Fruit fly (Drosophila melanogaster) whole organism, embryonic: ENCODE results near the gene Doc2.

ENCODE experiments used
- CG10321 ChIP-seq: fragments of 200-800 bp; sonication (Bioruptor generic); IDR thresholded peaks from 2 replicates; pipeline ENCODE4 v1.3.6; 2022; ENCODE audit warnings: missing biosample characterization, missing genetic modification characterization
- CG10462 ChIP-seq: fragments of 200-800 bp; sonication (Bioruptor generic); optimal IDR thresholded peaks from 2 replicates; lab custom pipeline; 2016; ENCODE audit warnings: missing biosample characterization, missing genetic modification characterization
- CG10543 ChIP-seq: fragments of 200-800 bp; sonication (Bioruptor generic); optimal IDR thresholded peaks from 3 replicates; lab custom pipeline; 2017; ENCODE audit warnings: missing biosample characterization, mild to moderate bottlenecking, missing genetic modification characterization, moderate library complexity
- CG15073 ChIP-seq: fragments of 200-800 bp; sonication (Bioruptor generic); optimal IDR thresholded peaks from 2 replicates; lab custom pipeline; 2016; ENCODE audit warnings: missing biosample characterization, missing genetic modification characterization
- CG1529 ChIP-seq: fragments of 200-800 bp; sonication (Bioruptor generic); optimal IDR thresholded peaks from 3 replicates; lab custom pipeline; 2018; ENCODE audit warnings: missing biosample characterization, missing genetic modification characterization
- CG1647 ChIP-seq: fragments of 200-800 bp; sonication (Bioruptor generic); optimal IDR thresholded peaks from 3 replicates; lab custom pipeline; 2016; ENCODE audit warnings: missing biosample characterization, missing genetic modification characterization
- CG16779 ChIP-seq: fragments of 200-800 bp; sonication (Bioruptor generic); IDR thresholded peaks from 2 replicates; pipeline ENCODE4 v1.3.6; 2022; ENCODE audit warnings: missing biosample characterization, missing genetic modification characterization
- CG17186 ChIP-seq: fragments of 200-800 bp; sonication (Bioruptor generic); optimal IDR thresholded peaks from 3 replicates; lab custom pipeline; 2017; ENCODE audit warnings: missing biosample characterization, missing genetic modification reagents, missing genetic modification characterization
- CG17385 ChIP-seq: fragments of 200-800 bp; sonication (Bioruptor generic); optimal IDR thresholded peaks from 3 replicates; lab custom pipeline; 2018; ENCODE audit warnings: missing biosample characterization, mild to moderate bottlenecking, missing genetic modification characterization
- CG18764 ChIP-seq: fragments of 200-800 bp; sonication (Bioruptor generic); optimal IDR thresholded peaks from 3 replicates; lab custom pipeline; 2016; ENCODE audit warnings: missing biosample characterization, missing genetic modification characterization
- CG33213 ChIP-seq: fragments of 200-800 bp; sonication (Bioruptor generic); optimal IDR thresholded peaks from 3 replicates; lab custom pipeline; 2016; ENCODE audit warnings: missing biosample characterization, missing genetic modification characterization
- CG3726 ChIP-seq: fragments of 200-800 bp; sonication (Bioruptor generic); IDR thresholded peaks from 3 replicates; pipeline ENCODE4, ENCODE4 v1.3.6; 2022; ENCODE audit warnings: missing biosample characterization, missing genetic modification characterization
- CG3847 ChIP-seq: fragments of 200-800 bp; sonication (Bioruptor generic); IDR thresholded peaks from 2 replicates; pipeline ENCODE4 v1.3.6; 2022; ENCODE audit warnings: missing biosample characterization, missing genetic modification characterization
- CG4360 ChIP-seq: fragments of 200-800 bp; sonication (Bioruptor generic); IDR thresholded peaks from 2 replicates; pipeline ENCODE4 v1.3.6; 2022; ENCODE audit warnings: missing biosample characterization, missing genetic modification characterization
- CG4730 ChIP-seq: fragments of 200-800 bp; sonication (Bioruptor generic); IDR thresholded peaks from 2 replicates; pipeline ENCODE4 v1.3.6; 2022; ENCODE audit warnings: missing biosample characterization, missing genetic modification characterization
- CG4854 ChIP-seq: fragments of 200-800 bp; sonication (Bioruptor generic); optimal IDR thresholded peaks from 2 replicates; lab custom pipeline; 2016; ENCODE audit warnings: missing biosample characterization, missing genetic modification characterization, inconsistent platforms
- CG6683 ChIP-seq: fragments of 200-800 bp; sonication (Bioruptor generic); optimal IDR thresholded peaks from 2 replicates; lab custom pipeline; 2017; ENCODE audit warnings: missing biosample characterization, mild to moderate bottlenecking, missing genetic modification characterization, missing genetic modification reagents
- CG7357 ChIP-seq: fragments of 200-800 bp; sonication (Bioruptor generic); IDR thresholded peaks from 3 replicates; pipeline ENCODE4 v1.3.6; 2022; ENCODE audit warnings: missing biosample characterization, missing genetic modification characterization
- CG8944 ChIP-seq: fragments of 200-800 bp; sonication (Bioruptor generic); optimal IDR thresholded peaks from 3 replicates; lab custom pipeline; 2016; ENCODE audit warnings: missing biosample characterization, missing genetic modification characterization
- CG9817 ChIP-seq: fragments of 200-800 bp; sonication (Bioruptor generic); optimal IDR thresholded peaks from 2 replicates; lab custom pipeline; 2018; ENCODE audit warnings: missing biosample characterization, mild to moderate bottlenecking, missing genetic modification characterization, moderate library complexity
- Chrac-16 ChIP-seq: fragments of 200-800 bp; sonication (Bioruptor generic); optimal IDR thresholded peaks from 3 replicates; lab custom pipeline; 2016; ENCODE audit warnings: missing biosample characterization, missing genetic modification characterization
- Dbx ChIP-seq: fragments of 200-800 bp; sonication (Bioruptor generic); IDR thresholded peaks from 3 replicates; pipeline ENCODE4 v1.3.6; 2022; ENCODE audit warnings: missing biosample characterization, missing genetic modification characterization
- Doc2 ChIP-seq: fragments of 200-800 bp; sonication (Bioruptor generic); IDR thresholded peaks from 2 replicates; pipeline ENCODE4 v1.3.6; 2022; ENCODE audit warnings: missing biosample characterization, missing genetic modification characterization
- HLH4C ChIP-seq: fragments of 200-800 bp; sonication (Bioruptor generic); IDR thresholded peaks from 3 replicates; pipeline ENCODE4 v1.3.6; 2022; ENCODE audit warnings: missing biosample characterization, missing genetic modification characterization; ENCODE audit not compliant: partially characterized antibody
- Hand ChIP-seq: fragments of 200-800 bp; sonication (Bioruptor generic); optimal IDR thresholded peaks from 2 replicates; lab custom pipeline; 2017; ENCODE audit warnings: mild to moderate bottlenecking, missing biosample characterization, missing genetic modification reagents, missing genetic modification characterization
- Meics ChIP-seq: fragments of 200-800 bp; sonication (Bioruptor generic); optimal IDR thresholded peaks from 2 replicates; lab custom pipeline; 2017; ENCODE audit warnings: missing biosample characterization, mild to moderate bottlenecking, missing genetic modification characterization
- Mrtf ChIP-seq: fragments of 200-800 bp; sonication (Bioruptor generic); IDR thresholded peaks from 3 replicates; pipeline ENCODE4 v1.3.6; 2022; ENCODE audit warnings: missing biosample characterization, missing genetic modification characterization
- Nf-YC ChIP-seq: fragments of 200-800 bp; optimal IDR thresholded peaks from 3 replicates; lab custom pipeline; 2019; ENCODE audit warnings: missing biosample characterization, mild to moderate bottlenecking, missing genetic modification characterization, moderate library complexity
- Six4 ChIP-seq: fragments of 200-800 bp; sonication (Bioruptor generic); optimal IDR thresholded peaks from 2 replicates; lab custom pipeline; 2016; ENCODE audit warnings: missing biosample characterization, missing genetic modification characterization
- ac ChIP-seq: fragments of 200-800 bp; sonication (Bioruptor generic); optimal IDR thresholded peaks from 3 replicates; lab custom pipeline; 2017; ENCODE audit warnings: missing biosample characterization, mild to moderate bottlenecking, missing genetic modification characterization
- ara ChIP-seq: fragments of 200-800 bp; sonication (Bioruptor generic); IDR thresholded peaks from 2 replicates; pipeline ENCODE4 v1.3.6; 2022; ENCODE audit warnings: missing biosample characterization, missing genetic modification characterization
- ato ChIP-seq: fragments of 200-800 bp; sonication (Bioruptor generic); IDR thresholded peaks from 2 replicates; pipeline ENCODE4 v1.3.6; 2022; ENCODE audit warnings: missing biosample characterization, missing genetic modification characterization; ENCODE audit not compliant: partially characterized antibody
- cad ChIP-seq: fragments of >200 bp; optimal IDR thresholded peaks from 2 replicates; lab custom pipeline; 2017; ENCODE audit warnings: missing biosample characterization, missing genetic modification characterization
- ems ChIP-seq: fragments of 200-800 bp; sonication (Bioruptor generic); optimal IDR thresholded peaks from 3 replicates; lab custom pipeline; 2016; ENCODE audit warnings: missing biosample characterization, missing genetic modification characterization
- exex ChIP-seq: fragments of 200-800 bp; sonication (Bioruptor generic); optimal IDR thresholded peaks from 4 replicates; lab custom pipeline; 2018; ENCODE audit warnings: missing biosample characterization, mild to moderate bottlenecking, missing genetic modification characterization, moderate library complexity
- fd96Cb ChIP-seq: fragments of 200-800 bp; sonication (Bioruptor generic); optimal IDR thresholded peaks from 2 replicates; lab custom pipeline; 2018; ENCODE audit warnings: missing biosample characterization, mild to moderate bottlenecking, missing genetic modification characterization, moderate library complexity
- gsb ChIP-seq: fragments of 200-800 bp; sonication (Bioruptor generic); IDR thresholded peaks from 2 replicates; pipeline ENCODE4 v1.3.6; 2022; ENCODE audit warnings: missing biosample characterization, missing genetic modification characterization
- ind ChIP-seq: fragments of 200-800 bp; sonication (Bioruptor generic); optimal IDR thresholded peaks from 3 replicates; lab custom pipeline; 2016; ENCODE audit warnings: missing biosample characterization, missing genetic modification characterization
- knrl ChIP-seq: fragments of 200-800 bp; sonication (Bioruptor generic); IDR thresholded peaks from 3 replicates; pipeline ENCODE4 v1.3.6; 2022; ENCODE audit warnings: missing biosample characterization, missing genetic modification characterization; ENCODE audit not compliant: partially characterized antibody
- luna ChIP-seq: fragments of 200-800 bp; sonication (Bioruptor generic); optimal IDR thresholded peaks from 2 replicates; lab custom pipeline; 2016; ENCODE audit warnings: missing biosample characterization, missing genetic modification characterization
- mam ChIP-seq: fragments of 200-800 bp; sonication (Bioruptor generic); optimal IDR thresholded peaks from 3 replicates; lab custom pipeline; 2016; ENCODE audit warnings: missing biosample characterization, missing genetic modification characterization
- nau ChIP-seq: fragments of 200-800 bp; sonication (Bioruptor generic); optimal IDR thresholded peaks from 3 replicates; lab custom pipeline; 2017; ENCODE audit warnings: missing biosample characterization, mild to moderate bottlenecking, missing genetic modification characterization, missing genetic modification reagents
- sc ChIP-seq, 3 experiments: fragments of >200 bp in 2 of 3; fragments of 200-800 bp in 1 of 3; sonication (Bioruptor generic) in 1 of 3; optimal IDR thresholded peaks; 2 replicates in 2 of 3; 3 replicates in 1 of 3; lab custom pipeline; 2017; ENCODE audit warnings: mild to moderate bottlenecking in 1 of 3, missing biosample characterization in 1 of 3, missing genetic modification characterization in 1 of 3, missing genetic modification reagents in 1 of 3
- scrt ChIP-seq: fragments of 200-800 bp; sonication (Bioruptor generic); optimal IDR thresholded peaks from 2 replicates; lab custom pipeline; 2018; ENCODE audit warnings: missing biosample characterization, mild to moderate bottlenecking, missing genetic modification characterization, moderate library complexity
- tll ChIP-seq, 2 experiments: fragments of 200-800 bp in 1 of 2; fragments of >200 bp in 1 of 2; sonication (Bioruptor generic) in 1 of 2; optimal IDR thresholded peaks; 2 replicates each; lab custom pipeline; 2017 to 2019; ENCODE audit warnings: missing biosample characterization in 2 of 2, missing genetic modification characterization in 2 of 2, mild to moderate bottlenecking in 1 of 2, moderate library complexity in 1 of 2
- twi ChIP-seq: fragments of 200-800 bp; optimal IDR thresholded peaks from 2 replicates; lab custom pipeline; 2019; ENCODE audit warnings: missing biosample characterization, mild to moderate bottlenecking, missing genetic modification characterization, moderate library complexity
- zfh1 ChIP-seq: fragments of 200-800 bp; sonication (Bioruptor generic); IDR thresholded peaks from 3 replicates; pipeline ENCODE4 v1.3.6; 2022; ENCODE audit warnings: missing biosample characterization, missing genetic modification characterization

Gene Doc2

dm6 chr3L:8997686-8998239 lies 21.3 kb downstream of the Doc2 start, which contains the start of the genes smg and CG5087 (continued):
- TF ChIP-seq nau (GFP tag; lab: Kevin White, UChicago), result no peak
- peak; percentile 58 for TF ChIP-seq Nf-YC (tag; lab: Kevin White, UChicago)
- TF ChIP-seq zfh1 (GFP tag; lab: Robert Waterston, UW), result peak; percentile 56; the same call in 2 of the 3 replicates
- TF ChIP-seq CG1529 (GFP tag; lab: Kevin White, UChicago), result no peak
- peak; percentile 70 for TF ChIP-seq CG3847 (GFP tag; lab: Robert Waterston, UW)
- no peak for TF ChIP-seq CG4854 (GFP tag; lab: Kevin White, UChicago)
- peak; percentile 7 for TF ChIP-seq Chrac-16
- TF ChIP-seq twi (tag; lab: Kevin White, UChicago), result no peak
- no peak for TF ChIP-seq CG6683 (GFP tag; lab: Kevin White, UChicago)
- no peak for TF ChIP-seq gsb (GFP tag; lab: Robert Waterston, UW)
- TF ChIP-seq tll (GFP tag; optimal IDR thresholded peaks at IDR 0.05; lab: Kevin White, UChicago), result peak in 1 of 2 experiments; percentile 15
- TF ChIP-seq ara (GFP tag; lab: Robert Waterston, UW), result no peak
- peak; percentile 40 for TF ChIP-seq ems (GFP tag; lab: Kevin White, UChicago)
- peak; percentile 2 for TF ChIP-seq Six4 (GFP tag; lab: Kevin White, UChicago)
- no peak for TF ChIP-seq CG18764
- TF ChIP-seq Hand, result no peak
- TF ChIP-seq ato (GFP tag; lab: Robert Waterston, UW), result peak; percentile 59
- TF ChIP-seq ac (GFP tag; lab: Kevin White, UChicago), result no peak
- peak; percentile 48 for TF ChIP-seq CG10543 (GFP tag; lab: Kevin White, UChicago)
- no peak for TF ChIP-seq Mrtf (GFP tag; lab: Robert Waterston, UW)
- no peak for TF ChIP-seq scrt (GFP tag; lab: Kevin White, UChicago)
- TF ChIP-seq Meics (GFP tag; lab: Kevin White, UChicago), result no peak
- TF ChIP-seq ind (GFP tag; lab: Kevin White, UChicago), result peak; percentile 17
- peak; percentile 67 for TF ChIP-seq exex
- TF ChIP-seq CG3726, result no peak
- peak; percentile 40 for TF ChIP-seq CG1647 (GFP tag; lab: Kevin White, UChicago)
- TF ChIP-seq luna, result no peak
- peak; percentile 45 for TF ChIP-seq CG8944 (GFP tag; lab: Kevin White, UChicago)
- TF ChIP-seq sc (optimal IDR thresholded peaks at IDR 0.05; lab: Kevin White, UChicago), result no peak
- no peak for TF ChIP-seq sc (GFP tag; optimal IDR thresholded peaks at IDR 0.05; lab: Kevin White, UChicago)
- TF ChIP-seq mam (GFP tag; lab: Kevin White, UChicago), result peak; percentile 72
- TF ChIP-seq CG7357 (GFP tag; lab: Robert Waterston, UW), result no peak
- peak; percentile 93 for TF ChIP-seq CG33213 (GFP tag; lab: Kevin White, UChicago)
- TF ChIP-seq fd96Cb (tag; lab: Kevin White, UChicago), result no peak
- 0 out of 2 replicates have a peak, but pooled peaks have one; percentile 18 for TF ChIP-seq CG16779 (GFP tag; lab: Robert Waterston, UW)
- TF ChIP-seq CG17385, result no peak
- peak; percentile 39 for TF ChIP-seq CG9817 (tag; lab: Kevin White, UChicago)
- TF ChIP-seq knrl (GFP tag; lab: Robert Waterston, UW), result peak; percentile 67
- TF ChIP-seq Doc2 (GFP tag; lab: Robert Waterston, UW), result no peak
- no peak for TF ChIP-seq CG10462
- no peak for TF ChIP-seq CG4730 (GFP tag; lab: Robert Waterston, UW)
- TF ChIP-seq cad (GFP tag; lab: Kevin White, UChicago), result no peak
- TF ChIP-seq HLH4C, result peak; percentile 68
- no peak for TF ChIP-seq CG10321 (GFP tag; lab: Robert Waterston, UW)
- peak; percentile 84 for TF ChIP-seq CG17186 (GFP tag; lab: Kevin White, UChicago)
- TF ChIP-seq CG4360 (GFP tag; lab: Robert Waterston, UW), result no peak; the same call in 1 of the 2 replicates
- TF ChIP-seq Dbx, result peak; percentile 69
- no peak for TF ChIP-seq CG15073 (GFP tag; lab: Kevin White, UChicago)
